Worm (Caenorhabditis elegans) whole organism, L3 larva: ENCODE data around the gene nxf-1.

ENCODE experiments used
- R02D3.7 ChIP-seq: fragments of 150-350 bp; optimal IDR thresholded peaks from 2 replicates; lab custom pipeline; 2014; ENCODE audit warnings: missing biosample characterization, missing genetic modification characterization
- ama-1 ChIP-seq: fragments of 150-350 bp; optimal IDR thresholded peaks from 2 replicates; lab custom pipeline; 2018
- ceh-16 ChIP-seq: sonication (generic microtip); optimal IDR thresholded peaks from 2 replicates; lab custom pipeline; 2017; ENCODE audit warnings: missing biosample characterization, missing genetic modification characterization
- daf-12 ChIP-seq: fragments of 150-350 bp; optimal IDR thresholded peaks from 2 replicates; lab custom pipeline; 2014; ENCODE audit warnings: missing biosample characterization, missing genetic modification reagents, missing genetic modification characterization
- egl-5 ChIP-seq: fragments of 150-350 bp; optimal IDR thresholded peaks from 2 replicates; lab custom pipeline; 2017; ENCODE audit warnings: missing biosample characterization, missing genetic modification reagents, missing genetic modification characterization, inconsistent platforms
- elt-1 ChIP-seq: fragments of 150-350 bp; optimal IDR thresholded peaks from 2 replicates; lab custom pipeline; 2014; ENCODE audit warnings: missing biosample characterization, missing genetic modification characterization
- elt-2 ChIP-seq: sonication (generic microtip); optimal IDR thresholded peaks from 2 replicates; lab custom pipeline; 2016; ENCODE audit warnings: missing genetic modification reagents, mild to moderate bottlenecking, missing genetic modification characterization, missing compliant biosample characterization
- eor-1 ChIP-seq, 2 experiments: fragments of 150-350 bp; optimal IDR thresholded peaks; 2 replicates each; lab custom pipeline; 2014 to 2018; ENCODE audit warnings: missing biosample characterization in 2 of 2, missing genetic modification characterization in 2 of 2
- fkh-2 ChIP-seq: fragments of 150-350 bp; optimal IDR thresholded peaks from 2 replicates; lab custom pipeline; 2014; ENCODE audit warnings: missing biosample characterization, missing genetic modification reagents, missing genetic modification characterization
- fos-1 ChIP-seq: fragments of 150-350 bp; optimal IDR thresholded peaks from 2 replicates; lab custom pipeline; 2014; ENCODE audit warnings: missing biosample characterization, missing genetic modification characterization
- jun-1 ChIP-seq: fragments of 150-350 bp; optimal IDR thresholded peaks from 2 replicates; lab custom pipeline; 2014; ENCODE audit warnings: missing biosample characterization, missing genetic modification reagents, missing genetic modification characterization
- lsy-12 ChIP-seq: sonication (generic microtip); optimal IDR thresholded peaks from 2 replicates; lab custom pipeline; 2016; ENCODE audit warnings: mild to moderate bottlenecking, missing genetic modification characterization, missing compliant biosample characterization
- mdl-1 ChIP-seq: fragments of 150-350 bp; optimal IDR thresholded peaks from 2 replicates; lab custom pipeline; 2014; ENCODE audit warnings: missing biosample characterization, missing genetic modification characterization
- mml-1 ChIP-seq: fragments of 150-350 bp; sonication (generic microtip); optimal IDR thresholded peaks from 3 replicates; lab custom pipeline; 2014; ENCODE audit warnings: missing biosample characterization, missing genetic modification characterization
- nfya-1 ChIP-seq: sonication (generic microtip); optimal IDR thresholded peaks from 2 replicates; lab custom pipeline; 2017; ENCODE audit warnings: missing genetic modification characterization, mild to moderate bottlenecking, missing compliant biosample characterization, antibody characterized with exemption, moderate library complexity; ENCODE audit not compliant: insufficient read depth
- nhr-12 ChIP-seq: fragments of 150-350 bp; optimal IDR thresholded peaks from 2 replicates; lab custom pipeline; 2014; ENCODE audit warnings: missing biosample characterization, missing genetic modification characterization
- nhr-23 ChIP-seq: fragments of 150-350 bp; optimal IDR thresholded peaks from 2 replicates; lab custom pipeline; 2014; ENCODE audit warnings: missing biosample characterization, missing genetic modification reagents, missing genetic modification characterization
- nhr-237 ChIP-seq: fragments of 150-350 bp; optimal IDR thresholded peaks from 2 replicates; lab custom pipeline; 2014; ENCODE audit warnings: missing biosample characterization, missing genetic modification characterization
- nhr-25 ChIP-seq: sonication (generic microtip); optimal IDR thresholded peaks from 2 replicates; lab custom pipeline; 2017; ENCODE audit warnings: missing biosample characterization, missing genetic modification characterization
- nhr-67 ChIP-seq: fragments of 150-350 bp; optimal IDR thresholded peaks from 2 replicates; lab custom pipeline; 2014; ENCODE audit warnings: missing biosample characterization, missing genetic modification characterization
- nhr-76 ChIP-seq: fragments of 150-350 bp; sonication (generic microtip); optimal IDR thresholded peaks from 5 replicates; lab custom pipeline; 2014; ENCODE audit warnings: missing biosample characterization, missing genetic modification characterization
- pha-4 ChIP-seq: fragments of 150-350 bp; optimal IDR thresholded peaks from 2 replicates; lab custom pipeline; 2014; ENCODE audit warnings: missing biosample characterization, missing genetic modification reagents, missing genetic modification characterization
- pqm-1 ChIP-seq: fragments of 150-350 bp; optimal IDR thresholded peaks from 2 replicates; lab custom pipeline; 2017; ENCODE audit warnings: missing biosample characterization, missing genetic modification characterization, inconsistent platforms
- sea-2 ChIP-seq: fragments of 150-350 bp; sonication (generic microtip); optimal IDR thresholded peaks from 4 replicates; lab custom pipeline; 2014; ENCODE audit warnings: missing biosample characterization, missing genetic modification reagents, missing genetic modification characterization
- skn-1 ChIP-seq: fragments of 150-350 bp; optimal IDR thresholded peaks from 2 replicates; lab custom pipeline; 2014; ENCODE audit warnings: missing biosample characterization, missing genetic modification characterization
- snpc-4 ChIP-seq: fragments of 150-350 bp; optimal IDR thresholded peaks from 2 replicates; lab custom pipeline; 2014; ENCODE audit warnings: missing biosample characterization, missing genetic modification characterization
- unc-39 ChIP-seq: sonication (generic microtip); optimal IDR thresholded peaks from 4 replicates; lab custom pipeline; 2017; ENCODE audit warnings: missing biosample characterization, missing genetic modification characterization
- unc-62 ChIP-seq: fragments of 150-350 bp; sonication (generic microtip); optimal IDR thresholded peaks from 4 replicates; lab custom pipeline; 2014; ENCODE audit warnings: missing biosample characterization, missing genetic modification reagents, missing genetic modification characterization
- ztf-11 ChIP-seq: fragments of 150-350 bp; optimal IDR thresholded peaks from 2 replicates; lab custom pipeline; 2014; ENCODE audit warnings: missing biosample characterization, missing genetic modification characterization

nxf-1 gene

DNA sequence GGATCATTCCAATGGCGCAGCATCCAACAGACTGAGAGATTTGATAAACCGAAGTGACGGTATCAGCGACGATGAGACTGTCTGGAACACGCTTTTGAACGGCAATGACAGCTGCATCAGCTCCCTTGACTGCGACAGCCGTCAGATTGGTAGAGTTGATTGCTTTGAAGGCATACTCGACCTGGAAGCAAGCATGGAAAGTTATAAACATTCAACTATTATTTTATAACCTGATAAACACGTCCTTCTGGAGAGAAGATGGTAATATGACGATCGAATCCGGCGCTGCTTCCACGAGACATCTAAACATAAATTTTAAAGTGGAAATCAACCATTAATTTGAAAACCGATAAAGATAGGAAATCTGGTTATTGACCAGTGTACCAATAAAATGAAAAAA is 7.5 kb upstream of the nxf-1 start, which contains the start of gene pas-1:
Gene pas-1, minus strand, starts transcription at position 302 of the 400 bp plus-strand sequence.
- TF ChIP-seq skn-1 (tag; lab: Kevin White, UChicago), result no peak
- TF ChIP-seq elt-2, result peak; percentile 6

DNA sequence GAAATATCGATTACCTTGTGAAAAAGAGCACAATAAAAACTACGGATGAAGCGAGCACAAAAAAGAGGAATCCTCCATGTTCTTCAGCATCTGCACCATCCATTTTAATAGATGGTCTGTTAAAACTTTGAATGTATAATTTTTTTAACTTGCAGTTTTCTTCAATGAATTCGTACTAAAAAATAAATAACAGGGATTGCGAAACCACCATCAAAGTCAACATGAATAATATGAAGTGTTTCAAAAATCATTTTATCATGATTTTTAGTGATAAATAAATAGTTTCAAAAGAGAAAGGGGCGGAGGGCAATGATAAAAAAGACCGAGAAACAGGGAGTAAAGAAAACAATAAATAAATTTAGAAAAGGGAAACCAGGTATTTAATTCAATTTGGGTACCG is 6.5 kb upstream of the nxf-1 start, which contains the start of gene dhs-22:
Gene dhs-22, minus strand, starts transcription at position 116 of the 400 bp plus-strand sequence.
- peak; percentile 10 for TF ChIP-seq pha-4 (tag; lab: Kevin White, UChicago)
- TF ChIP-seq elt-2, result peak; percentile 36
- no peak for TF ChIP-seq unc-62
- TF ChIP-seq, all 47 proteins: peak for 2

DNA sequence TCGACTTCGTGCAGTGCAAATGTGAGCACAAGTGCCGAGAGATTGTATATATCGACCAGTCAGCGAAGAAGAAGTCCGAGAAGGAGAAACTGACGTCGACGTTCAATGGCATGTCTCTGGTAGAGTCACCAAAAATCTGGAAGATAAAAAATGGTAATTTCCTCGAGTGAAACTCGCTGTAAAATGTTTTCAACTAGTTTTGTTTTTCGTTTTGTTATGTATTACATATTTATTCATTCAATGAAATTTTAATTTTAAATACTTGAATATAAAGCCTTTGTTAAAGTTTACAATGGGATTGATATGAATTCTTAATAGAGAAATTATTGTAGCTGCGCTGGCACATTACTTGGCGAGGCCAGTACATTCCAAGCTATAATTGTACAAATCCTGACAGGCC is 5.0 kb upstream of the nxf-1 start:
- TF ChIP-seq daf-12 (tag; lab: Kevin White, UChicago) (no peak), nhr-23 (tag; lab: Kevin White, UChicago) (no peak), fos-1 (tag; lab: Kevin White, UChicago) (no peak), elt-1 (no peak), nfya-1 (tag; lab: Kevin White, UChicago) (no peak), skn-1 (tag; lab: Kevin White, UChicago) (no peak), jun-1 (tag; lab: Kevin White, UChicago) (no peak), pha-4 (tag; lab: Kevin White, UChicago) (no peak), sea-2 (GFP tag; lab: Kevin White, UChicago) (no peak), egl-5 (tag; lab: Kevin White, UChicago) (no peak), nhr-12 (tag; lab: Kevin White, UChicago) (no peak), nhr-76 (no peak), lsy-12 (tag; lab: Kevin White, UChicago) (no peak), unc-39 (tag; lab: Kevin White, UChicago) (no peak), pqm-1 (tag; lab: Kevin White, UChicago) (no peak)

DNA sequence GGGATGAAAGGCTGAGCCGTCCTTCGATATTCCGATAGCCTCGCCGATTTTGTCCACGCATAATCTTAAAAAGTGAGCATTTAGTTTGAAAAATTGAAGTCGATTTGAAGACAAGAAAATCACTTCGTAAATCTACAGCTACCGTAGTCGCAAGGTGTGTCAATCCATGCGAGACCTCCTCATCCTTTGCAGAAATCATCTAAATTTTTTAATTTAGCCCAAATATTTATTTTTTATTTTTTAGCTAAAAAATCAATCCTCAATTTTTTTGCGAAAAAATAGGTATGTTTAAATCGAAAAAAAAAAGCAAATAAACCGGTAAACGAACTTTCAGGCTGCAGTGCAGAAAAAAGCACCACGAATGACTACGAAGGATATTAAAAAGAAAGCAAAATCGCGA is 2.9 kb upstream of the nxf-1 start, which contains the start of the genes nxf-2 and set-31:
Gene nxf-2, minus strand, starts transcription at position 101 of the 400 bp plus-strand sequence.
Gene set-31, plus strand, starts transcription at position 169 of the 400 bp plus-strand sequence.
- TF ChIP-seq pha-4 (tag; lab: Kevin White, UChicago) (no peak), fkh-2 (tag; lab: Kevin White, UChicago) (no peak), skn-1 (tag; lab: Kevin White, UChicago) (no peak), daf-12 (tag; lab: Kevin White, UChicago) (no peak), nhr-12 (tag; lab: Kevin White, UChicago) (no peak), ztf-11 (tag; lab: Kevin White, UChicago) (no peak), nhr-237 (tag; lab: Kevin White, UChicago) (no peak), sea-2 (GFP tag; lab: Kevin White, UChicago) (no peak), R02D3.7 (no peak), nhr-67 (tag; lab: Kevin White, UChicago) (no peak), ceh-16 (tag; lab: Kevin White, UChicago) (no peak), nhr-25 (tag; lab: Kevin White, UChicago) (no peak), pqm-1 (tag; lab: Kevin White, UChicago) (no peak), eor-1 (tag; optimal IDR thresholded peaks at IDR 0.05; lab: Kevin White, UChicago) (no peak)
- TF ChIP-seq, all 47 proteins: peak for 0

DNA sequence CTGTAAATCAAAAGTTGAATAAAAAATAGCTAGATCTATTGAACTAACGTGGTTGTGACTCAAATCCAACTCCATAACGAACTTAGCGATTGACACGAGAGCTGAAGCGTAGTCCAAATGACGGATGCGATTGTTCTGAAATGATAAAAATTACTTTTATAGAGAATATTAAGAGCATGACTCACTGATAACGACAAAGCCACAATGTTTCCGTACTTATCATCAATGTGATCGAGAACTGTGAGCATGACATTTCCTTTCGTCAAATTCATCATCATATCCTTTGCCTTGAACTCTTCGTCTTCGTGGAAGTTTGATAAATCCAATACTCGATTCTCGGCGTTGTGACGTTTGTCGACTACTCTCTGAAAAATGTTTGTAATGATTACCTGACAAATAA is 782 bp downstream of the nxf-1 start:
- TF ChIP-seq mml-1, result no peak
- no peak for TF ChIP-seq unc-62
- peak; percentile 86 for TF ChIP-seq pqm-1 (tag; lab: Kevin White, UChicago)
- peak; percentile 58 for TF ChIP-seq jun-1 (tag; lab: Kevin White, UChicago)
- no peak for TF ChIP-seq nhr-67 (tag; lab: Kevin White, UChicago)
- peak; percentile 71 for TF ChIP-seq elt-2
- no peak for TF ChIP-seq unc-39 (tag; lab: Kevin White, UChicago)
- peak; percentile 10 for TF ChIP-seq skn-1 (tag; lab: Kevin White, UChicago)

DNA sequence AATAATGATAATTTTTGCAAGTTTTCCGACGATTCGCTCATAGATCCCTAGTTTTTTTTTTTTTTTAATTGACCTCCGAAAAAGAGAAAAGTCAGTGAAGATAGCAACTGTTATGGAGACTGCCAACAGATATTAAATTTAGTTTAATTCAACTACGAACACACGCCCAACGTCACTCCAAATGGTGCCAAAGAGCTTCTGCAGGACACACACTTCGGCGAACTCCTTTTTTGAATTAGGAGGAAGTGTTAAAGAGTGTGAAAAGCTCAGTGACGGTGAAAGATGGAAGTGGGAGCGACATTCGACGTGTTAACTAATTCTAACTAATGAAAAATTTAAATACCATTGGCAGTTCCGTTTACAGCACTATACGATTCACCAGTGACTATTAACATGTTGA is 2.8 kb downstream of the nxf-1 start:
- TF ChIP-seq elt-1 (no peak), ama-1 (lab: Kevin White, UChicago) (peak; percentile 65)

DNA sequence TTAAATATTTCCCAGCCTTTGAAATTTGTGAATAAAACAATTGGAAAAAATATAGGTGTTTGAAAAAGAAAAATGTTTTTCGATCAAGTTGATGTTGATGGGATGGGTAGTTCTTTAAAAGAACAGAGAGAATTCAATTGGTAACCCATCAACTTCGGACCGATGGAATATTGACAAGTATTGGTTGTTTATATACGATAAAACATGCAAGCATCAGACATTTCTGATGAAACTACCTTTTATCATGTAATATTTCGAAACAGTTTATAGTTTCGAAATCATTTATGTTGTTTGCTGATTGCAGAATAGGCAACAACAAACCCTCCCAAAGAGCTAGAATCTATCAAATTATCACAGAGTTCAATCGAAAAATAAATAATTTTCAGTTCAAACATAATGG is 4.9 kb downstream of the nxf-1 start:
- no peak for TF ChIP-seq mml-1
- peak; percentile 91 for TF ChIP-seq snpc-4 (tag; lab: Kevin White, UChicago)
- TF ChIP-seq nhr-237 (tag; lab: Kevin White, UChicago), result no peak
- TF ChIP-seq pha-4 (tag; lab: Kevin White, UChicago), result no peak
- no peak for TF ChIP-seq eor-1 (tag; optimal IDR thresholded peaks at IDR 0.05; lab: Kevin White, UChicago)
- TF ChIP-seq daf-12 (tag; lab: Kevin White, UChicago), result no peak
- TF ChIP-seq mdl-1 (tag; lab: Kevin White, UChicago), result no peak
- TF ChIP-seq, all 47 proteins: peak for 1
